Worm (Caenorhabditis elegans): Measurements from ENCODE around the gene best-9.

best-9 gene

ce11 chrIV:6554865-6555264 is 5.7 kb upstream of the best-9 start (continued):
- TF ChIP-seq mxl-3 (GFP tag; optimal IDR thresholded peaks at IDR 0.05) = peak; percentile 74

- TF ChIP-seq hlh-30 (tag; optimal IDR thresholded peaks at IDR 0.05; ENCODE audit: insufficient read depth) (peak; percentile 82), mdl-1 (tag; optimal IDR thresholded peaks at IDR 0.05) (peak in 1 of 2 experiments; percentile 74), dve-1 (tag; optimal IDR thresholded peaks at IDR 0.05; ENCODE audit: insufficient read depth) (peak; percentile 56), dmd-6 (GFP tag; IDR thresholded peaks at IDR 0.05) (peak; percentile 58), hmg-1.1 (GFP tag; IDR thresholded peaks at IDR 0.05) (0 out of 2 replicates have a peak, but pooled peaks have one; percentile 19), lin-38 (GFP tag; IDR thresholded peaks at IDR 0.05) (0 out of 2 replicates have a peak, but pooled peaks have one; percentile 22), cey-2 (tag; optimal IDR thresholded peaks at IDR 0.05; ENCODE audit: borderline replicate concordance, insufficient read depth) (peak; percentile 80), aha-1 (tag) (peak; percentile 56), gei-8 (GFP tag; optimal IDR thresholded peaks at IDR 0.05) (no peak), dpl-1 (GFP tag; optimal IDR thresholded peaks at IDR 0.05) (peak; percentile 72), mes-2 (tag; optimal IDR thresholded peaks at IDR 0.05; ENCODE audit: poor library complexity, severe bottlenecking) (peak; percentile 23), mep-1 (tag; optimal IDR thresholded peaks at IDR 0.05) (peak; percentile 34), F10B5.3 (tag; optimal IDR thresholded peaks at IDR 0.05) (no peak), F37D6.2 (tag; optimal IDR thresholded peaks at IDR 0.05) (no peak), unc-62 (GFP tag; optimal IDR thresholded peaks at IDR 0.05 in 1 of 2) (peak in 1 of 2 experiments; percentile 9), unc-62 (tag; optimal IDR thresholded peaks at IDR 0.05) (no peak), daf-16 (GFP tag; optimal IDR thresholded peaks at IDR 0.05) (peak in 1 of 2 experiments; percentile 7), daf-16 (tag; optimal IDR thresholded peaks at IDR 0.05) (peak; percentile 55), hlh-11 (tag; optimal IDR thresholded peaks at IDR 0.05) (peak; percentile 21), mxl-3 (GFP tag; optimal IDR thresholded peaks at IDR 0.05) (peak; percentile 49), dmd-8 (GFP tag; IDR thresholded peaks at IDR 0.05) (no peak), lsy-2 (tag; optimal IDR thresholded peaks at IDR 0.05) (peak in 1 of 2 experiments; percentile 43), zag-1 (tag; optimal IDR thresholded peaks at IDR 0.05) (no peak)
These were observed 4.9 kb upstream of the best-9 start, which contains the start of gene paqr-1 for ce11 chrIV:6555388-6556330. TSS of gene paqr-1 (minus strand) at chrIV:6555438.

ce11 chrIV:6556624-6557368 is 3.7 kb upstream of the best-9 start, which contains the start of gene try-3:
TSS of gene try-3 (plus strand) at chrIV:6557155.
- TF ChIP-seq Y105C5A.15 (GFP tag; IDR thresholded peaks at IDR 0.05) (peak; percentile 87), zfp-2 (tag; optimal IDR thresholded peaks at IDR 0.05) (peak; percentile 10), D1046.2 (GFP tag; IDR thresholded peaks at IDR 0.05) (peak; percentile 81), hlh-30 (tag; optimal IDR thresholded peaks at IDR 0.05; ENCODE audit: insufficient read depth) (peak; percentile 68), php-3 (GFP tag; IDR thresholded peaks at IDR 0.05) (0 out of 2 replicates have a peak, but pooled peaks have one; percentile 12), daf-16 (GFP tag; optimal IDR thresholded peaks at IDR 0.05) (peak; percentile 0 to 45), daf-16 (tag; optimal IDR thresholded peaks at IDR 0.05) (peak; percentile 79), egl-27 (tag; optimal IDR thresholded peaks at IDR 0.05) (no peak), skn-1 (tag; optimal IDR thresholded peaks at IDR 0.05) (no peak), F26F4.8 (GFP tag; conservative IDR thresholded peaks at IDR 0.05) (peak; percentile 76), zag-1 (tag; optimal IDR thresholded peaks at IDR 0.05) (no peak), daf-8 (GFP tag; IDR thresholded peaks at IDR 0.05) (0 out of 2 replicates have a peak, but pooled peaks have one; percentile 15), unc-39 (tag; optimal IDR thresholded peaks at IDR 0.05) (no peak), arid-1 (GFP tag; conservative IDR thresholded peaks at IDR 0.05) (peak; percentile 80), ceh-28 (tag; optimal IDR thresholded peaks at IDR 0.05) (no peak), ztf-11 (tag; optimal IDR thresholded peaks at IDR 0.05) (no peak), madf-5 (GFP tag; IDR thresholded peaks at IDR 0.05) (peak in 1 of 2 experiments; percentile 82; a peak in 1 of 4 replicates), snpc-4 (tag; optimal IDR thresholded peaks at IDR 0.05) (no peak), snpc-1.2 (GFP tag; IDR thresholded peaks at IDR 0.05) (peak; percentile 98), nhr-10 (tag; optimal IDR thresholded peaks at IDR 0.05) (peak; percentile 27), gei-8 (GFP tag; optimal IDR thresholded peaks at IDR 0.05) (peak; percentile 73), mdt-29 (GFP tag; IDR thresholded peaks at IDR 0.05) (peak; percentile 78), nhr-76 (tag; optimal IDR thresholded peaks at IDR 0.05) (no peak), duxl-1 (tag; optimal IDR thresholded peaks at IDR 0.05; ENCODE audit: poor library complexity) (peak; percentile 71), nhr-111 (GFP tag; optimal IDR thresholded peaks at IDR 0.05) (no peak), dmd-6 (GFP tag; IDR thresholded peaks at IDR 0.05) (peak; percentile 66)
